Fruit fly (Drosophila melanogaster): ENCODE data around the gene CG9192.

CG9192 gene

DNA sequence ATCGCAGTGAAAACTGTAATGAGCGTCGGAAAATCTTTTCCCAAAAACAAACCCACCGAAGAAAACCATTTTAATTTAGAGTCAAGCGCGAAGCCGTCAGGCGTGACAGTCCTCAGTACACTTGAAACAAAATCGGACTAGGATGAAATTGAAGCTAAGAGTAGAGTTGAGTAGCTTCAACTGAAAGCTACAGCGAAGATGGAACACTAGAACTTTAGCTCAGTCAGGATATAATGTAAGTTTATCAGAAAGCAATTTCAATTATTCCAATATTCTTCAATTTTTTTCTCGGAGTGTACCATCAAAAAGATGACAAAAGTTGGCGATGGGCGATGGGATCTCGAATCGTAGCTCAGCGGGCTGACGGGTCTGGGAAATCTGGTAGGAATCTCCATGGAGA is 21.7 kb downstream of the CG9192 start (continued):
- TF ChIP-seq CG4282 (GFP tag; optimal IDR thresholded peaks at IDR 0.05) (no peak), ind (GFP tag; optimal IDR thresholded peaks at IDR 0.05) (peak; percentile 49), CG6683 (GFP tag; optimal IDR thresholded peaks at IDR 0.05) (no peak), bsh (GFP tag; optimal IDR thresholded peaks at IDR 0.05) (peak in 1 of 2 experiments; percentile 69), CG12769 (tag; optimal IDR thresholded peaks at IDR 0.05) (peak; percentile 32), CG8944 (GFP tag; optimal IDR thresholded peaks at IDR 0.05) (no peak), sens (GFP tag) (peak; percentile 94), vfl (GFP tag; optimal IDR thresholded peaks at IDR 0.05) (no peak), CG10267 (tag; optimal IDR thresholded peaks at IDR 0.05) (peak; percentile 14), CG32767 (GFP tag; IDR thresholded peaks at IDR 0.05) (peak; percentile 37; the same call in 1 of the 2 replicates), bab2 (GFP tag; optimal IDR thresholded peaks at IDR 0.05) (peak; percentile 1), MESR4 (GFP tag; optimal IDR thresholded peaks at IDR 0.05) (no peak), Xbp1 (GFP tag; optimal IDR thresholded peaks at IDR 0.05) (peak; percentile 36), CG17186 (GFP tag; optimal IDR thresholded peaks at IDR 0.05) (peak; percentile 1), pzg (GFP tag; optimal IDR thresholded peaks at IDR 0.05) (no peak), sc (optimal IDR thresholded peaks at IDR 0.05) (no peak), sc (GFP tag; optimal IDR thresholded peaks at IDR 0.05) (no peak), Ssrp (tag; optimal IDR thresholded peaks at IDR 0.05) (peak; percentile 47), CG4424 (GFP tag; optimal IDR thresholded peaks at IDR 0.05) (peak; percentile 28), Tbp (GFP tag; optimal IDR thresholded peaks at IDR 0.05) (no peak), CG30431 (GFP tag; optimal IDR thresholded peaks at IDR 0.05) (peak; percentile 36), Gsc (GFP tag; IDR thresholded peaks at IDR 0.05) (no peak), Hr3 (GFP tag; optimal IDR thresholded peaks at IDR 0.05) (no peak), Mad (GFP tag; optimal IDR thresholded peaks at IDR 0.05) (no peak), Dfd (GFP tag; optimal IDR thresholded peaks at IDR 0.05) (no peak), Antp (GFP tag; optimal IDR thresholded peaks at IDR 0.05) (peak; percentile 20), pfk (GFP tag; optimal IDR thresholded peaks at IDR 0.05) (no peak), nerfin-1 (tag; optimal IDR thresholded peaks at IDR 0.05) (peak; percentile 37), Hr78 (GFP tag; optimal IDR thresholded peaks at IDR 0.05) (no peak), bowl (GFP tag; IDR thresholded peaks at IDR 0.05) (no peak), CG6813 (GFP tag; optimal IDR thresholded peaks at IDR 0.05) (peak; percentile 38), MBD-R2 (GFP tag; IDR thresholded peaks at IDR 0.05) (no peak), Hr51 (GFP tag; optimal IDR thresholded peaks at IDR 0.05) (peak in 1 of 2 experiments; percentile 46), BEAF-32 (GFP tag; optimal IDR thresholded peaks at IDR 0.05) (no peak), zen2 (GFP tag; IDR thresholded peaks at IDR 0.05; ENCODE audit: partially characterized antibody) (no peak), CG12071 (GFP tag; optimal IDR thresholded peaks at IDR 0.05) (peak; percentile 4), bigmax (GFP tag; optimal IDR thresholded peaks at IDR 0.05) (no peak), CoRest (tag; optimal IDR thresholded peaks at IDR 0.05) (peak; percentile 38), Sry-δ (GFP tag; optimal IDR thresholded peaks at IDR 0.05) (peak; percentile 0), CG1024 (GFP tag; IDR thresholded peaks at IDR 0.05) (peak; percentile 58; the same call in 1 of the 2 replicates), chm (GFP tag; IDR thresholded peaks at IDR 0.05) (peak; percentile 68; the same call in 1 of the 2 replicates), NK7.1 (GFP tag; optimal IDR thresholded peaks at IDR 0.05) (no peak), CG12659 (GFP tag; optimal IDR thresholded peaks at IDR 0.05) (peak; percentile 1), CG12391 (tag; optimal IDR thresholded peaks at IDR 0.05) (peak; percentile 42), Myb (GFP tag; optimal IDR thresholded peaks at IDR 0.05) (no peak), CG30403 (GFP tag; optimal IDR thresholded peaks at IDR 0.05) (peak; percentile 45), Bdp1 (GFP tag; optimal IDR thresholded peaks at IDR 0.05) (no peak), sna (GFP tag; IDR thresholded peaks at IDR 0.05; ENCODE audit: partially characterized antibody) (no peak), CG17385 (GFP tag; optimal IDR thresholded peaks at IDR 0.05) (peak; percentile 32), D19A (tag; optimal IDR thresholded peaks at IDR 0.05) (peak; percentile 50), CG6689 (GFP tag; IDR thresholded peaks at IDR 0.05) (peak; percentile 59; the same call in 1 of the 2 replicates)

All from whole organism, embryonic.